Worm (Caenorhabditis elegans) whole organism, early embryonic: Measurements from ENCODE around the gene R05G6.3.

Experiments
- F13C5.2 ChIP-seq: sonication (generic microtip); optimal IDR thresholded peaks from 2 replicates; lab custom pipeline; 2017; ENCODE audit warnings: mild to moderate bottlenecking, missing genetic modification characterization, inconsistent platforms, missing compliant biosample characterization
- aly-1 ChIP-seq: sonication (generic microtip); optimal IDR thresholded peaks from 2 replicates; lab custom pipeline; 2016; ENCODE audit warnings: missing genetic modification characterization, missing compliant biosample characterization
- ama-1 ChIP-seq: fragments of 150-350 bp; optimal IDR thresholded peaks from 2 replicates; lab custom pipeline; 2014
- ets-7 ChIP-seq: sonication (generic microtip); optimal IDR thresholded peaks from 2 replicates; lab custom pipeline; 2016; ENCODE audit warnings: missing genotype, missing genetic modification characterization, missing compliant biosample characterization
- flt-1 ChIP-seq: fragments of 200-800 bp; sonication (Bioruptor generic); IDR thresholded peaks from 2 replicates; pipeline ENCODE4 v1.3.6; 2022; ENCODE audit warnings: missing genetic modification characterization, missing compliant biosample characterization
- hmbx-1 ChIP-seq: sonication (generic microtip); optimal IDR thresholded peaks from 2 replicates; lab custom pipeline; 2016; ENCODE audit warnings: mild to moderate bottlenecking, missing genetic modification characterization, missing compliant biosample characterization
- hmg-4 ChIP-seq: fragments of 200-800 bp; sonication (Bioruptor generic); optimal IDR thresholded peaks from 2 replicates; lab custom pipeline; 2018; ENCODE audit warnings: mild to moderate bottlenecking, missing genetic modification characterization, missing compliant biosample characterization
- pes-1 ChIP-seq: fragments of 200-800 bp; sonication (Bioruptor generic); IDR thresholded peaks from 2 replicates; pipeline ENCODE4 v1.3.6; 2022; ENCODE audit warnings: missing genetic modification reagents, missing genetic modification characterization, missing compliant biosample characterization
- scrt-1 ChIP-seq: fragments of 200-800 bp; sonication (Bioruptor generic); IDR thresholded peaks from 2 replicates; pipeline ENCODE4 v1.3.6; 2022; ENCODE audit warnings: missing genetic modification characterization, missing compliant biosample characterization
- tbx-37 ChIP-seq: fragments of 200-800 bp; sonication (Bioruptor generic); conservative IDR thresholded peaks from 2 replicates; pipeline ENCODE4 v1.3.6; 2022; ENCODE audit warnings: missing genetic modification reagents, missing genetic modification characterization, missing compliant biosample characterization

ce11 chrIV:7474826-7475225 lies 41.5 kb upstream of the R05G6.3 start, which contains the start of gene slc-25A18.2:
- TF ChIP-seq aly-1 (tag; lab: Kevin White, UChicago) (no peak), ama-1 (lab: Kevin White, UChicago) (no peak), flt-1 (no peak), F13C5.2 (tag; lab: Kevin White, UChicago) (no peak), scrt-1 (GFP tag; lab: Robert Waterston, UW) (no peak), hmbx-1 (tag; lab: Kevin White, UChicago) (no peak), ets-7 (no peak), tbx-37 (GFP tag; lab: Robert Waterston, UW) (no peak), pes-1 (GFP tag; lab: Robert Waterston, UW) (no peak), hmg-4 (GFP tag; lab: Kevin White, UChicago) (no peak)
